Fruit fly (Drosophila melanogaster) whole organism, embryonic: ENCODE measurements around the gene CG9372.

ENCODE experiments used
- Ada2b ChIP-seq: fragments of 200-800 bp; sonication (Bioruptor generic); IDR thresholded peaks from 2 replicates; pipeline ENCODE4 v1.3.6; 2022; ENCODE audit warnings: missing biosample characterization, missing genetic modification characterization
- Blimp-1 ChIP-seq: fragments of 200-800 bp; sonication (Bioruptor generic); optimal IDR thresholded peaks from 3 replicates; lab custom pipeline; 2018; ENCODE audit warnings: missing biosample characterization, missing genetic modification characterization, mild to moderate bottlenecking, moderate library complexity, missing genetic modification reagents
- CG10209 ChIP-seq: fragments of 200-800 bp; sonication (Bioruptor generic); optimal IDR thresholded peaks from 3 replicates; lab custom pipeline; 2017; ENCODE audit warnings: missing biosample characterization, mild to moderate bottlenecking, missing genetic modification characterization, missing genetic modification reagents
- CG10267 ChIP-seq: fragments of 200-800 bp; sonication (Bioruptor generic); optimal IDR thresholded peaks from 2 replicates; lab custom pipeline; 2018; ENCODE audit warnings: missing biosample characterization, mild to moderate bottlenecking, missing genetic modification characterization, moderate library complexity
- CG11093 ChIP-seq: fragments of 200-800 bp; sonication (Bioruptor generic); IDR thresholded peaks from 3 replicates; pipeline ENCODE4 v1.3.6; 2022; ENCODE audit warnings: missing biosample characterization, missing genetic modification characterization
- CG12769 ChIP-seq: fragments of 200-800 bp; sonication (Bioruptor generic); optimal IDR thresholded peaks from 2 replicates; lab custom pipeline; 2019; ENCODE audit warnings: missing biosample characterization, mild to moderate bottlenecking, missing genetic modification characterization, moderate library complexity
- CG13894 ChIP-seq: fragments of 200-800 bp; sonication (Bioruptor generic); optimal IDR thresholded peaks from 3 replicates; lab custom pipeline; 2018; ENCODE audit warnings: missing biosample characterization, mild to moderate bottlenecking, missing genetic modification characterization, moderate library complexity
- CG15479 ChIP-seq: fragments of 200-800 bp; sonication (Bioruptor generic); optimal IDR thresholded peaks from 3 replicates; lab custom pipeline; 2019; ENCODE audit warnings: missing biosample characterization, mild to moderate bottlenecking, missing genetic modification characterization, moderate library complexity
- CG3726 ChIP-seq: fragments of 200-800 bp; sonication (Bioruptor generic); IDR thresholded peaks from 3 replicates; pipeline ENCODE4, ENCODE4 v1.3.6; 2022; ENCODE audit warnings: missing biosample characterization, missing genetic modification characterization
- CG6791 ChIP-seq: fragments of 200-800 bp; sonication (Bioruptor generic); IDR thresholded peaks from 3 replicates; pipeline ENCODE4 v1.3.6; 2022; ENCODE audit warnings: missing biosample characterization, missing genetic modification characterization; ENCODE audit not compliant: partially characterized antibody
- CG8281 ChIP-seq: fragments of 200-800 bp; sonication (Bioruptor generic); optimal IDR thresholded peaks from 2 replicates; lab custom pipeline; 2018; ENCODE audit warnings: missing biosample characterization, mild to moderate bottlenecking, missing genetic modification characterization, moderate library complexity
- Dip2 ChIP-seq: fragments of 200-800 bp; sonication (Bioruptor generic); IDR thresholded peaks from 2 replicates; pipeline ENCODE4 v1.3.6; 2022; ENCODE audit warnings: missing biosample characterization, missing genetic modification characterization
- Ets65A ChIP-seq: fragments of 200-800 bp; sonication (Bioruptor generic); peaks from one replicate; lab custom pipeline; 2016; ENCODE audit warnings: missing biosample characterization, missing genetic modification characterization
- Gsc ChIP-seq: fragments of 200-800 bp; sonication (Bioruptor generic); IDR thresholded peaks from 2 replicates; pipeline ENCODE4 v1.3.6; 2022; ENCODE audit warnings: missing biosample characterization, missing genetic modification characterization
- HLH4C ChIP-seq: fragments of 200-800 bp; sonication (Bioruptor generic); IDR thresholded peaks from 3 replicates; pipeline ENCODE4 v1.3.6; 2022; ENCODE audit warnings: missing biosample characterization, missing genetic modification characterization; ENCODE audit not compliant: partially characterized antibody
- Hmx ChIP-seq: fragments of 200-800 bp; sonication (Bioruptor generic); optimal IDR thresholded peaks from 2 replicates; lab custom pipeline; 2016; ENCODE audit warnings: missing biosample characterization, missing genetic modification characterization
- Jarid2 ChIP-seq: fragments of 200-800 bp; sonication (Bioruptor generic); optimal IDR thresholded peaks from 3 replicates; lab custom pipeline; 2017; ENCODE audit warnings: mild to moderate bottlenecking, missing biosample characterization, missing genetic modification reagents, missing genetic modification characterization
- MTF-1 ChIP-seq: fragments of 200-800 bp; sonication (Bioruptor generic); optimal IDR thresholded peaks from 2 replicates; lab custom pipeline; 2018; ENCODE audit warnings: missing biosample characterization, mild to moderate bottlenecking, missing genetic modification characterization, borderline replicate concordance
- Med ChIP-seq: fragments of 200-800 bp; sonication (Bioruptor generic); peaks from one replicate; lab custom pipeline; 2016; ENCODE audit warnings: missing biosample characterization, missing genetic modification characterization, mild to moderate bottlenecking, inconsistent platforms, moderate library complexity
- Tbp ChIP-seq: fragments of >200 bp; optimal IDR thresholded peaks from 2 replicates; lab custom pipeline; 2018; ENCODE audit warnings: missing biosample characterization, missing genetic modification characterization
- Xbp1 ChIP-seq: fragments of 200-800 bp; sonication (Bioruptor generic); optimal IDR thresholded peaks from 3 replicates; lab custom pipeline; 2016; ENCODE audit warnings: missing biosample characterization, mild to moderate bottlenecking, missing genetic modification characterization
- al ChIP-seq: fragments of 200-800 bp; sonication (Bioruptor generic); IDR thresholded peaks from 2 replicates; pipeline ENCODE4 v1.3.6; 2022; ENCODE audit warnings: missing biosample characterization, missing genetic modification characterization
- ase ChIP-seq: fragments of 200-800 bp; sonication (Bioruptor generic); IDR thresholded peaks from 3 replicates; pipeline ENCODE4 v1.3.6; 2022; ENCODE audit warnings: missing biosample characterization, missing genetic modification characterization
- bab2 ChIP-seq: fragments of 200-800 bp; sonication (Bioruptor generic); optimal IDR thresholded peaks from 2 replicates; lab custom pipeline; 2016; ENCODE audit warnings: missing biosample characterization, missing genetic modification characterization
- bbx ChIP-seq: fragments of 200-800 bp; sonication (Bioruptor generic); IDR thresholded peaks from 2 replicates; pipeline ENCODE4 v1.3.6; 2022; ENCODE audit warnings: missing biosample characterization, missing genetic modification characterization; ENCODE audit not compliant: partially characterized antibody
- chinmo ChIP-seq: fragments of 200-800 bp; sonication (Bioruptor generic); IDR thresholded peaks from 4 replicates; pipeline ENCODE4 v1.3.6; 2022; ENCODE audit warnings: missing biosample characterization, missing genetic modification characterization; ENCODE audit not compliant: partially characterized antibody
- esg ChIP-seq: fragments of 200-800 bp; sonication (Bioruptor generic); conservative IDR thresholded peaks from 2 replicates; pipeline ENCODE4 v1.3.6; 2022; ENCODE audit warnings: missing biosample characterization, missing genetic modification characterization
- ewg ChIP-seq: fragments of 200-800 bp; sonication (Bioruptor generic); optimal IDR thresholded peaks from 3 replicates; lab custom pipeline; 2017; ENCODE audit warnings: mild to moderate bottlenecking, missing biosample characterization, missing genetic modification reagents, missing genetic modification characterization
- gem ChIP-seq: fragments of 200-800 bp; sonication (Bioruptor generic); optimal IDR thresholded peaks from 2 replicates; lab custom pipeline; 2019; ENCODE audit warnings: missing biosample characterization, mild to moderate bottlenecking, missing genetic modification characterization, moderate library complexity
- h ChIP-seq: fragments of >200 bp; optimal IDR thresholded peaks from 2 replicates; lab custom pipeline; 2017
- ken ChIP-seq: fragments of 200-800 bp; sonication (Bioruptor generic); IDR thresholded peaks from 3 replicates; pipeline ENCODE4 v1.3.6; 2022; ENCODE audit warnings: missing biosample characterization, missing genetic modification characterization
- mld ChIP-seq: fragments of 200-800 bp; sonication (Bioruptor generic); IDR thresholded peaks from 3 replicates; pipeline ENCODE4 v1.3.6; 2022; ENCODE audit warnings: missing biosample characterization, missing genetic modification characterization; ENCODE audit not compliant: partially characterized antibody
- oc ChIP-seq: fragments of 200-800 bp; sonication (Bioruptor generic); optimal IDR thresholded peaks from 2 replicates; lab custom pipeline; 2018; ENCODE audit warnings: missing biosample characterization, mild to moderate bottlenecking, missing genetic modification characterization, moderate library complexity
- pho ChIP-seq: fragments of 200-800 bp; sonication (Bioruptor generic); optimal IDR thresholded peaks from 2 replicates; lab custom pipeline; 2016; ENCODE audit warnings: missing biosample characterization, missing genetic modification characterization
- slbo ChIP-seq: fragments of 200-800 bp; sonication (Bioruptor generic); IDR thresholded peaks from 2 replicates; pipeline ENCODE4 v1.3.6; 2022; ENCODE audit warnings: missing biosample characterization, missing genetic modification characterization
- tll ChIP-seq, 2 experiments: fragments of 200-800 bp in 1 of 2; fragments of >200 bp in 1 of 2; sonication (Bioruptor generic) in 1 of 2; optimal IDR thresholded peaks; 2 replicates each; lab custom pipeline; 2017 to 2019; ENCODE audit warnings: missing biosample characterization in 2 of 2, missing genetic modification characterization in 2 of 2, mild to moderate bottlenecking in 1 of 2, moderate library complexity in 1 of 2
- tup ChIP-seq: fragments of 200-800 bp; sonication (Bioruptor generic); optimal IDR thresholded peaks from 2 replicates; lab custom pipeline; 2016; ENCODE audit warnings: missing biosample characterization, mild to moderate bottlenecking, missing genetic modification characterization, moderate library complexity
- usp ChIP-seq: fragments of >200 bp; optimal IDR thresholded peaks from 2 replicates; lab custom pipeline; 2017; ENCODE audit warnings: missing biosample characterization, missing genetic modification characterization

The CG9372 gene

DNA sequence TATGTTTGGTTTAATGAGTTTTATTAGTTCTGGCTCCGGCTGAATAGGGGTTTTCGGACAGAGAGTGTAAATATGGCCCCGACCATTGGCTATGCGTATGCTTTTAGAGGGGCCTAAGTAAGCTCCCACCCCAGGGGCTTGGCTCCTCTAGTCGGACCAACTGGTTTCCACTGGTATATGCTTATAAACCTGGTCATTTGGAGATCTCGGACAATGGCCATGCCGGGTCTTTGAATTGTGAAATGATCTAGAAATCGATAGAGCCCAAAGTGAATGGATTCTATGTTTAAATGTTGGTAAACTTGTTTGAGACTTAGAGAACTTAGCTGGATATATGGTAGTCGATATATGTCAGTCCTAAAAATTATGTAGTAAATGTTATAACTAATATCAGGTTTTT lies 47.3 kb upstream of the CG9372 start:
- no peak for TF ChIP-seq CG11093
- peak; percentile 49 for TF ChIP-seq CG12769
- TF ChIP-seq esg (GFP tag; lab: Robert Waterston, UW) = no peak
- TF ChIP-seq Dip2 (GFP tag; lab: Robert Waterston, UW) = no peak
- no peak for TF ChIP-seq CG3726 (GFP tag; lab: Robert Waterston, UW)
- TF ChIP-seq Hmx = no peak
- TF ChIP-seq bbx = 0 out of 2 replicates have a peak, but pooled peaks have one; percentile 2
- no peak for TF ChIP-seq al (GFP tag; lab: Robert Waterston, UW)
- peak; percentile 1 for TF ChIP-seq gem (tag; lab: Kevin White, UChicago)
- TF ChIP-seq CG13894 (tag; lab: Kevin White, UChicago) = peak; percentile 91
- TF ChIP-seq Tbp (GFP tag; lab: Kevin White, UChicago) = no peak
- TF ChIP-seq slbo = no peak
- TF ChIP-seq Xbp1 = no peak
- TF ChIP-seq Med (GFP tag; lab: Kevin White, UChicago) = no peak
- no peak for TF ChIP-seq Gsc
- TF ChIP-seq ewg (GFP tag; lab: Kevin White, UChicago) = no peak
- TF ChIP-seq usp (GFP tag; lab: Kevin White, UChicago) = no peak
- TF ChIP-seq pho (GFP tag; lab: Kevin White, UChicago) = no peak
- TF ChIP-seq mld = no peak
- no peak for TF ChIP-seq HLH4C
- TF ChIP-seq bab2 (GFP tag; lab: Kevin White, UChicago) = no peak
- TF ChIP-seq CG8281 (tag; lab: Kevin White, UChicago) = no peak
- TF ChIP-seq oc (tag; lab: Kevin White, UChicago) = peak; percentile 39
- no peak for TF ChIP-seq CG10267 (tag; lab: Kevin White, UChicago)
- no peak for TF ChIP-seq h (lab: Kevin White, UChicago)
- TF ChIP-seq CG6791 = 0 out of 3 replicates have a peak, but pooled peaks have one; percentile 33
- no peak for TF ChIP-seq chinmo (GFP tag; lab: Robert Waterston, UW)
- TF ChIP-seq, all 482 proteins: peak for 6

dm6 chr3L:19559171-19559570 lies 46.8 kb upstream of the CG9372 start:
- TF ChIP-seq CG10209 (GFP tag; lab: Kevin White, UChicago) (no peak), Jarid2 (GFP tag; lab: Kevin White, UChicago) (no peak), Ada2b (GFP tag; lab: Robert Waterston, UW) (0 out of 2 replicates have a peak, but pooled peaks have one; percentile 4), tll (GFP tag; optimal IDR thresholded peaks at IDR 0.05; lab: Kevin White, UChicago) (peak in 1 of 2 experiments; percentile 56), Blimp-1 (GFP tag; lab: Kevin White, UChicago) (peak; percentile 1), tup (GFP tag; lab: Kevin White, UChicago) (no peak), MTF-1 (GFP tag; lab: Kevin White, UChicago) (peak; percentile 5), CG15479 (GFP tag; lab: Kevin White, UChicago) (peak; percentile 55), Ets65A (GFP tag; lab: Kevin White, UChicago) (peak; percentile 33), Med (GFP tag; lab: Kevin White, UChicago) (peak; percentile 53), ken (0 out of 3 replicates have a peak, but pooled peaks have one; percentile 13), ase (no peak)
